Worm (Caenorhabditis elegans) whole organism, L1 larva: ENCODE data around the gene osm-9.

Source experiments
- fkh-10 ChIP-seq: sonication (generic microtip); optimal IDR thresholded peaks from 2 replicates; lab custom pipeline; 2017; ENCODE audit warnings: missing biosample characterization, missing genetic modification reagents, missing genetic modification characterization
- mdl-1 ChIP-seq, 2 experiments: fragments of 150-350 bp; optimal IDR thresholded peaks; 2 replicates each; lab custom pipeline; 2014 to 2017; ENCODE audit warnings: missing biosample characterization in 2 of 2, missing genetic modification characterization in 2 of 2, inconsistent platforms in 1 of 2

DNA sequence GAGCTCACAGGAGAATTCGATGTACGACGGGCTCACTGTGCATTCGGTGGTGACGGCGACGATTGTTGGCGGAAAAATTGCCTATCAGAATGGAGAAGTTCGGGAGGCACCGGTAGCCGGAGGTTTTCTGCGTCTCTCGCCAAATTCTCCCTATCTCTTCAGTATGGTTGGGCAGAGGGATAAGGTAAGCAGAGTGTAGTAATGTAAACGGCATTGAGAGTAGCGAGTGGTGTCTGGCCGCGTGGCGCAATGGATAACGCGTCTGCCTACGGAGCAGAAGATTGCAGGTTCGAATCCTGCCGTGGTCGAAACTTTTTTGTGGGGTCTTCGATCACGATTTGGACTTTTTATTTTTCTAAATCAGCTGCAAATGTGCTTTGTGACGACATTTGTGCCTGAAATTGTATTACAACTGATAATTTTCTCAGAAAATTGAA lies 32.6 kb downstream of the osm-9 start:
- peak in 1 of 2 experiments; percentile 54 for TF ChIP-seq mdl-1 (tag; optimal IDR thresholded peaks at IDR 0.05; lab: Kevin White, UChicago)
- no peak for TF ChIP-seq fkh-10 (GFP tag; lab: Kevin White, UChicago)
